Fruit fly (Drosophila melanogaster) whole organism, prepupa: ENCODE results near the gene rno.

Experiments used
- CG11294 ChIP-seq: fragments of 200-800 bp; sonication (Bioruptor generic); IDR thresholded peaks from 2 replicates; pipeline ENCODE4 v1.3.6; 2022; ENCODE audit warnings: missing biosample characterization, missing genetic modification characterization
- CG1621 ChIP-seq: fragments of 200-800 bp; sonication (Bioruptor generic); optimal IDR thresholded peaks from 3 replicates; lab custom pipeline; 2018; ENCODE audit warnings: missing biosample characterization, mild to moderate bottlenecking, missing genetic modification characterization
- CG3032 ChIP-seq: fragments of 200-800 bp; optimal IDR thresholded peaks from 2 replicates; lab custom pipeline; 2019; ENCODE audit warnings: missing biosample characterization, mild to moderate bottlenecking, missing genetic modification characterization, moderate library complexity
- CG31627 ChIP-seq: fragments of 200-800 bp; sonication (Bioruptor generic); optimal IDR thresholded peaks from 3 replicates; lab custom pipeline; 2016; ENCODE audit warnings: missing biosample characterization, missing genetic modification characterization
- Ets21C ChIP-seq: fragments of 200-800 bp; sonication (Bioruptor generic); optimal IDR thresholded peaks from 3 replicates; lab custom pipeline; 2016; ENCODE audit warnings: missing biosample characterization, missing genetic modification characterization
- Hr4 ChIP-seq: fragments of 200-800 bp; sonication (Bioruptor generic); optimal IDR thresholded peaks from 3 replicates; lab custom pipeline; 2016; ENCODE audit warnings: missing biosample characterization, missing genetic modification characterization
- Met ChIP-seq: fragments of 200-800 bp; sonication (Bioruptor generic); optimal IDR thresholded peaks from 3 replicates; lab custom pipeline; 2016; ENCODE audit warnings: missing biosample characterization, missing genetic modification characterization
- Smox ChIP-seq: fragments of 200-800 bp; sonication (Bioruptor generic); optimal IDR thresholded peaks from 3 replicates; lab custom pipeline; 2016; ENCODE audit warnings: missing biosample characterization, missing genetic modification characterization
- Sox15 ChIP-seq: fragments of 200-800 bp; sonication (Bioruptor generic); optimal IDR thresholded peaks from 3 replicates; lab custom pipeline; 2016; ENCODE audit warnings: missing biosample characterization, missing genetic modification characterization
- cyc ChIP-seq: fragments of 200-800 bp; sonication (Bioruptor generic); optimal IDR thresholded peaks from 3 replicates; lab custom pipeline; 2016; ENCODE audit warnings: missing biosample characterization, missing genetic modification characterization
- dsx ChIP-seq: fragments of 200-800 bp; optimal IDR thresholded peaks from 3 replicates; lab custom pipeline; 2019; ENCODE audit warnings: missing biosample characterization, mild to moderate bottlenecking, missing genetic modification characterization, moderate library complexity; ENCODE audit not compliant: poor library complexity, severe bottlenecking
- net ChIP-seq: fragments of 200-800 bp; sonication (Bioruptor generic); optimal IDR thresholded peaks from 3 replicates; lab custom pipeline; 2016; ENCODE audit warnings: missing biosample characterization, missing genetic modification characterization
- svp ChIP-seq: fragments of 200-800 bp; sonication (Bioruptor generic); peaks from one replicate; lab custom pipeline; 2016; ENCODE audit warnings: missing biosample characterization, missing genetic modification characterization

- TF ChIP-seq CG1621 (no peak), Ets21C (GFP tag; lab: Kevin White, UChicago) (no peak), cyc (no peak), dsx (GFP tag; lab: Kevin White, UChicago) (no peak), Smox (GFP tag; lab: Kevin White, UChicago) (no peak), CG31627 (GFP tag; lab: Kevin White, UChicago) (no peak), Sox15 (no peak), CG3032 (tag; lab: Kevin White, UChicago) (no peak), CG11294 (GFP tag; lab: Robert Waterston, UW) (no peak), Hr4 (GFP tag; lab: Kevin White, UChicago) (peak; percentile 5), net (GFP tag; lab: Kevin White, UChicago) (no peak), svp (GFP tag; lab: Kevin White, UChicago) (no peak), Met (GFP tag; lab: Kevin White, UChicago) (no peak)
Observed at dm6 chr3L:178913-179488, 20.6 kb downstream of the rno start, which contains the start of gene Vdup1.
